Worm (Caenorhabditis elegans): ENCODE results near the gene cki-1.
A peak's percentile ranks its signal among the peaks of the same experiment; 100 is the strongest.

cki-1 gene

ce11 chrII:7773427-7773993 is 37.5 kb upstream of the cki-1 start:
- TF ChIP-seq sox-4 (tag; optimal IDR thresholded peaks at IDR 0.05): no peak
- TF ChIP-seq blmp-1 (tag; optimal IDR thresholded peaks at IDR 0.05): peak; percentile 0
- no peak for TF ChIP-seq unc-130 (tag; optimal IDR thresholded peaks at IDR 0.05)
- TF ChIP-seq nhr-90 (tag; optimal IDR thresholded peaks at IDR 0.05; ENCODE audit: poor library complexity): peak; percentile 40
- no peak for TF ChIP-seq pax-3 (tag; optimal IDR thresholded peaks at IDR 0.05)
- no peak for TF ChIP-seq dpl-1 (GFP tag; optimal IDR thresholded peaks at IDR 0.05)
- peak; percentile 24 for TF ChIP-seq nhr-47 (tag; optimal IDR thresholded peaks at IDR 0.05)
- TF ChIP-seq ets-5 (GFP tag; IDR thresholded peaks at IDR 0.05): no peak

DNA sequence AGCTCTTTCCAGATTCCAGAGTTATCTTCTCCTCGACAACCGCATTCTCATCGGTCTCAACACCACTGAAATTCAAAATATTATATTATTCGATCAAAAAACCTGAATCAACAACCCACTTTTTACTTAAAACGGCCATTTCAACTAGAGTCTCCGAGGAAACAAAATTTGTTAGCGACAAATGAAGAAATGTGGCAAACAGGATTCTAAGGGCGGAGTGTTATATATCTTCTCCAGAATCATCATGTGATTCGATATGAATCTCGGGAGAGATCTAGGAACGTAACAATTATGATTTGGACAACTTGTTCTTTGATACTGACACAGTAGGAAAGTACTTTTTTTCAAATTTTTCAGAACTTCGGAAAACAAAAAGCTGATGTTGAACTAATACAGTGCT is 34.8 kb upstream of the cki-1 start:
- no peak for TF ChIP-seq pqm-1 (tag; optimal IDR thresholded peaks at IDR 0.05)
- no peak for TF ChIP-seq nhr-84 (tag; optimal IDR thresholded peaks at IDR 0.05)
- no peak for TF ChIP-seq lin-15B (tag; optimal IDR thresholded peaks at IDR 0.05)
- TF ChIP-seq mab-9 (GFP tag; IDR thresholded peaks at IDR 0.05): no peak
- TF ChIP-seq fos-1 (tag; optimal IDR thresholded peaks at IDR 0.05): no peak
- no peak for TF ChIP-seq alr-1 (tag; optimal IDR thresholded peaks at IDR 0.05; ENCODE audit: borderline replicate concordance)
- no peak for TF ChIP-seq swsn-7 (tag; optimal IDR thresholded peaks at IDR 0.05)
- peak; percentile 70 for TF ChIP-seq nhr-85 (tag)
- TF ChIP-seq efl-1 (optimal IDR thresholded peaks at IDR 0.05): no peak
- TF ChIP-seq efl-1 (GFP tag; optimal IDR thresholded peaks at IDR 0.05 in 1 of 2): peak in 1 of 2 experiments; percentile 39
- TF ChIP-seq ceh-82 (tag; optimal IDR thresholded peaks at IDR 0.05): no peak
- no peak for TF ChIP-seq fkh-4 (tag; optimal IDR thresholded peaks at IDR 0.05; ENCODE audit: borderline replicate concordance)
- no peak for TF ChIP-seq sox-4 (tag; optimal IDR thresholded peaks at IDR 0.05)
- no peak for TF ChIP-seq hpl-2 (GFP tag; optimal IDR thresholded peaks at IDR 0.05)
- no peak for TF ChIP-seq tlp-1 (tag; optimal IDR thresholded peaks at IDR 0.05)
- TF ChIP-seq lin-39 (tag; optimal IDR thresholded peaks at IDR 0.05): no peak
- TF ChIP-seq nhr-237 (tag; optimal IDR thresholded peaks at IDR 0.05): no peak
- TF ChIP-seq blmp-1 (tag; optimal IDR thresholded peaks at IDR 0.05): peak; percentile 38
- no peak for TF ChIP-seq irx-1 (tag; optimal IDR thresholded peaks at IDR 0.05)
- TF ChIP-seq ztf-11 (tag; optimal IDR thresholded peaks at IDR 0.05): no peak
- no peak for TF ChIP-seq unc-62 (GFP tag; optimal IDR thresholded peaks at IDR 0.05)
- no peak for TF ChIP-seq egl-27 (tag; optimal IDR thresholded peaks at IDR 0.05)

DNA sequence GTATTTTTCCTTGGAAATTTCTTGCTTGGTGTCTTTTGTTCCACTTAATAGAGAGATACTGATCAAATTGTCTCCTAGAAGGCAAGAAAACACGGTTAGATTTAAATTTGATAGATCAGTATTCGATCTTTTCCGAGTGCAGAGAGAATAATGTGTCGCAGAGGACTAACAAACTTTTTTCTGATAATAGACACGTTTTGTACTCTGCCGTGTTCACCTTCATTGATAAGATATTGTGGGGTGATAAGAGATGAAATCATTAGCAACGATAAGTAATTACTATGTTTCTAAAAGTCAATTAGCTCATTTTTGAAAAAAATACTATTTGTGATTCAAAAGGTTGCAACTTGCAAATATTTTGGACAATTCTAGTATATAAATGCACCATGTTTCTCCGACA is 34.3 kb upstream of the cki-1 start:
- TF ChIP-seq mdl-1 (tag; optimal IDR thresholded peaks at IDR 0.05) (no peak), nhr-47 (tag; optimal IDR thresholded peaks at IDR 0.05) (no peak), dsc-1 (tag; optimal IDR thresholded peaks at IDR 0.05) (no peak), lsy-2 (tag; optimal IDR thresholded peaks at IDR 0.05) (no peak), fkh-4 (tag; optimal IDR thresholded peaks at IDR 0.05; ENCODE audit: borderline replicate concordance) (no peak), hlh-4 (tag; optimal IDR thresholded peaks at IDR 0.05) (no peak), hpl-2 (GFP tag; optimal IDR thresholded peaks at IDR 0.05) (no peak), nhr-19 (GFP tag; conservative IDR thresholded peaks at IDR 0.05) (no peak; the same call in 1 of the 2 replicates), tbx-2 (tag; optimal IDR thresholded peaks at IDR 0.05) (no peak), alr-1 (tag; optimal IDR thresholded peaks at IDR 0.05; ENCODE audit: borderline replicate concordance) (no peak), ztf-4 (tag; optimal IDR thresholded peaks at IDR 0.05) (no peak), ets-5 (GFP tag; IDR thresholded peaks at IDR 0.05) (no peak), ceh-63 (GFP tag; optimal IDR thresholded peaks at IDR 0.05) (no peak), aly-2 (tag; optimal IDR thresholded peaks at IDR 0.05) (no peak), nhr-28 (tag; optimal IDR thresholded peaks at IDR 0.05) (no peak), lin-15B (tag; optimal IDR thresholded peaks at IDR 0.05) (no peak), blmp-1 (tag; optimal IDR thresholded peaks at IDR 0.05) (peak; percentile 34), xbp-1 (tag; optimal IDR thresholded peaks at IDR 0.05) (no peak), ama-1 (optimal IDR thresholded peaks at IDR 0.05) (no peak), fkh-8 (tag; optimal IDR thresholded peaks at IDR 0.05) (no peak), efl-3 (GFP tag; optimal IDR thresholded peaks at IDR 0.05) (no peak), mep-1 (tag; optimal IDR thresholded peaks at IDR 0.05) (no peak), Y116A8C.19 (tag; optimal IDR thresholded peaks at IDR 0.05; ENCODE audit: borderline replicate concordance) (no peak), nhr-90 (tag; optimal IDR thresholded peaks at IDR 0.05; ENCODE audit: poor library complexity) (peak; percentile 24), F16B12.6 (tag; optimal IDR thresholded peaks at IDR 0.05) (no peak), lin-14 (GFP tag; optimal IDR thresholded peaks at IDR 0.05) (peak; percentile 49), pag-3 (tag; optimal IDR thresholded peaks at IDR 0.05; ENCODE audit: borderline replicate concordance, insufficient read depth) (no peak), nhr-71 (tag; optimal IDR thresholded peaks at IDR 0.05) (no peak), mef-2 (tag; optimal IDR thresholded peaks at IDR 0.05) (no peak), nhr-20 (tag; optimal IDR thresholded peaks at IDR 0.05) (peak; percentile 16)

All from whole organism, L1 larva.